Worm (Caenorhabditis elegans): Measurements from ENCODE around the gene srh-112.
A peak's percentile ranks its signal among the peaks of the same experiment; 100 is the strongest.

The srh-112 gene

DNA sequence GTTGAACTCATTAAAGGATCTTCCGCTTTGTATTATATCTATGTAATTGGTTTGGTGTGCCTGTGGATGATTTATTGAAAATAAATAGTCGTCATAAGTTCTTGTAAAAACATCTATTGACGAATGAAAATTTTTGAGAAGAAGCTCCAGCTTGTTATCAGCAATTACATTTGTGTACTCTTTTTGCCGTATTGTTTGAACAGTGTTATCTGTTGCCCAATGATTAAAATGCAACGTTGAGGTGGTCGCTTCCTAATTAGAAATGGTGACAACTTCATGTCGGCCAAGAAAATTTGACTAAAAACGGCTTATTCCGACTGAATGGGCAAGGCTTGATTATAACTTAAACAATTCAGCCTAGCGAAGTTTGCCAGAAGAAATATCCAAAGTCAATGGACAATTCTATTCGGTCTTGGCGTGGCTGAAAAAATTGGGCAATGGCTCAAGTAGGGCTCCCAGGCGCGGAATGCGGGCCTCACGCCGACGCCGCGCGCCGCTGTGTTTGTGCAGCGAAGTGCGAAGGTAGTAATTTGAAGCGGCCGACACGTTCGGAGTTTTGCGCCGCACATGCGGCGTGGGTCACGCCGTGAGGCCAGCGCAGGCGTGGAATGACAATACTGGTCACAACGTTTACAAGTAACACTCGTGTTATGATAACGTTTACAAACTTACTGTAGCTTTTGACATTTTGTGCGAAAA lies 14.7 kb upstream of the srh-112 start (continued):
- TF ChIP-seq dve-1 (tag; optimal IDR thresholded peaks at IDR 0.05; ENCODE audit: insufficient read depth) (no peak), mxl-2 (GFP tag; conservative IDR thresholded peaks at IDR 0.05) (no peak), dpl-1 (GFP tag; optimal IDR thresholded peaks at IDR 0.05) (no peak), dmd-6 (GFP tag; IDR thresholded peaks at IDR 0.05) (peak; percentile 8; the same call in 1 of the 2 replicates), egl-43 (GFP tag; IDR thresholded peaks at IDR 0.05) (no peak), mdl-1 (tag; optimal IDR thresholded peaks at IDR 0.05) (no peak), zfp-2 (tag; optimal IDR thresholded peaks at IDR 0.05) (no peak), daf-8 (GFP tag; IDR thresholded peaks at IDR 0.05) (no peak)

DNA sequence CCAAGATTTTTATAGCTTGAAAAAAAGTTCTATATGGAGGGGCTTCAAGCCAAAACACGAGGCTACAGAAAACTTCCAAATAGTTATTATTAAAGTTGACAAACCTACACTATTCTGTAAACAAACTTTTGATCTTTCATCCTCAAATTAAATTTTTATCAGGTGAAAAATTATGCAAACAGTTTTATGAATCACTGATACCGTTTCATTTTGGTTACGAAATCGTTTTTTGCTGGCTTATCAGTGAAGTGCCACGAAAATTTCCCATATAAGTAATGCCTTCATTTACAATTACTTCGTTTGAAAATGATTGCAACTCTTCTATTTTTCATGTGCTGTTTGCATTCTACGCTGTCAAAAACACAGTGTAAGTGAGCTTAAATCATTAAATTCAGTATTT lies 12.8 kb upstream of the srh-112 start, which contains the start of gene T19C9.8:
T19C9.8 (plus strand) TSS at position 299 of the 400 bp plus-strand sequence.
- TF ChIP-seq ceh-32 (tag; optimal IDR thresholded peaks at IDR 0.05; ENCODE audit: poor library complexity): no peak
- TF ChIP-seq F49E8.2 (tag; optimal IDR thresholded peaks at IDR 0.05; ENCODE audit: borderline replicate concordance): no peak
- no peak for TF ChIP-seq lim-7 (GFP tag; IDR thresholded peaks at IDR 0.05)
- peak; percentile 74 for TF ChIP-seq nhr-28 (tag; optimal IDR thresholded peaks at IDR 0.05)
- no peak for TF ChIP-seq F44E2.7 (GFP tag; IDR thresholded peaks at IDR 0.05)
- 0 out of 2 replicates have a peak, but pooled peaks have one; percentile 51 for TF ChIP-seq php-3 (GFP tag; IDR thresholded peaks at IDR 0.05)
- no peak for TF ChIP-seq T20F7.1 (GFP tag; optimal IDR thresholded peaks at IDR 0.05)
- peak; percentile 55 for TF ChIP-seq hlh-11 (tag; optimal IDR thresholded peaks at IDR 0.05)
- TF ChIP-seq lin-39 (tag; optimal IDR thresholded peaks at IDR 0.05): no peak
- no peak for TF ChIP-seq nhr-102 (tag; optimal IDR thresholded peaks at IDR 0.05)
- no peak for TF ChIP-seq daf-16 (GFP tag; optimal IDR thresholded peaks at IDR 0.05)
- peak; percentile 83 for TF ChIP-seq daf-16 (tag; optimal IDR thresholded peaks at IDR 0.05)
- no peak for TF ChIP-seq mxl-3 (GFP tag; optimal IDR thresholded peaks at IDR 0.05)
- TF ChIP-seq nhr-25 (tag; optimal IDR thresholded peaks at IDR 0.05; ENCODE audit: borderline replicate concordance, insufficient read depth): no peak
- TF ChIP-seq pqm-1 (tag; optimal IDR thresholded peaks at IDR 0.05): peak; percentile 74
- TF ChIP-seq F10B5.3 (tag; optimal IDR thresholded peaks at IDR 0.05): no peak
- TF ChIP-seq dmd-6 (GFP tag; IDR thresholded peaks at IDR 0.05): peak; percentile 37; the same call in 1 of the 2 replicates
- TF ChIP-seq dve-1 (tag; optimal IDR thresholded peaks at IDR 0.05; ENCODE audit: insufficient read depth): no peak
- TF ChIP-seq R02D3.7 (tag; optimal IDR thresholded peaks at IDR 0.05): no peak
- TF ChIP-seq lin-1 (GFP tag; IDR thresholded peaks at IDR 0.05): no peak
- TF ChIP-seq gei-8 (GFP tag; optimal IDR thresholded peaks at IDR 0.05): no peak
- TF ChIP-seq jun-1 (tag; optimal IDR thresholded peaks at IDR 0.05): no peak
- no peak for TF ChIP-seq F26F4.8 (GFP tag; conservative IDR thresholded peaks at IDR 0.05)
- no peak for TF ChIP-seq nhr-111 (GFP tag; optimal IDR thresholded peaks at IDR 0.05)
- TF ChIP-seq spr-1 (tag; optimal IDR thresholded peaks at IDR 0.05): no peak

- TF ChIP-seq pha-4 (GFP tag; IDR thresholded peaks at IDR 0.05) (no peak), pha-4 (tag; optimal IDR thresholded peaks at IDR 0.05) (no peak), F26F4.8 (GFP tag; conservative IDR thresholded peaks at IDR 0.05) (no peak), arid-1 (GFP tag; conservative IDR thresholded peaks at IDR 0.05) (no peak), aha-1 (tag) (peak; percentile 54)
These were observed 10.3 kb upstream of the srh-112 start, which contains the start of gene T19C9.10 for ce11 chrV:17236345-17236744. Gene T19C9.10 (plus strand): TSS chrV:17236592.

- no peak for TF ChIP-seq nhr-10 (tag; optimal IDR thresholded peaks at IDR 0.05)
- peak in 1 of 2 experiments; percentile 98 for TF ChIP-seq unc-62 (GFP tag; optimal IDR thresholded peaks at IDR 0.05 in 1 of 2)
- no peak for TF ChIP-seq unc-62 (tag; optimal IDR thresholded peaks at IDR 0.05)
These were observed 6.4 kb upstream of the srh-112 start for ce11 chrV:17232403-17232802.
